Fruit fly (Drosophila melanogaster): ENCODE results near the gene wkd.

wkd gene

DNA sequence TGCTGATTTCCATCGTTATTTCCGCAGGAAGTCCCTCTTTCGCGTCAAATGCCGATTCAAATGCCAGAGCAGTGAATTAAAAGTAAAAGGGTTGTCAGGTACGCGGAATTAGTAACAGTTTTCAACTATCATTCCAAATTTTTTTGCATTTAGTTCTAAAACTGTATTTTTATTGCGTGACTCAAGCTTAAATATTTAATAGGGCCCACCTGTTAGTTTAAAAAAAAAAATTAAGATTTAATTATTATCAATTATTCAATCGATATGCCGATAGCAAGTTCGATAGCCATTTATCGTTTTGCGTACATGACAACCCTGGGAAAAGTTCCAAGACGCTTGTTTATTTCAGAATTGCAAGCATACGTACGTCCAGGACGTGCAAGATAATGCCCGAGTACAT is 41.6 kb downstream of the wkd start, which contains the start of gene CG14711 (continued):
- peak in 1 of 3 experiments; percentile 71 for TF ChIP-seq Stat92E (GFP tag; optimal IDR thresholded peaks at IDR 0.05)
- no peak for TF ChIP-seq CG8281 (tag; optimal IDR thresholded peaks at IDR 0.05)
- peak; percentile 39 for TF ChIP-seq maf-S (GFP tag; optimal IDR thresholded peaks at IDR 0.05)
- TF ChIP-seq otp (GFP tag; IDR thresholded peaks at IDR 0.05): peak; percentile 83
- TF ChIP-seq trh (GFP tag; optimal IDR thresholded peaks at IDR 0.05): peak; percentile 66
- TF ChIP-seq bcd (GFP tag; optimal IDR thresholded peaks at IDR 0.05): peak; percentile 80
- TF ChIP-seq CG42726 (GFP tag; IDR thresholded peaks at IDR 0.05; ENCODE audit: partially characterized antibody): no peak
- peak; percentile 65 for TF ChIP-seq Oaz (GFP tag; IDR thresholded peaks at IDR 0.05)
- TF ChIP-seq gt (GFP tag; IDR thresholded peaks at IDR 0.05): peak; percentile 44; the same call in 1 of the 2 replicates
- no peak for TF ChIP-seq Eip74EF (GFP tag; optimal IDR thresholded peaks at IDR 0.05)
- TF ChIP-seq CG4282 (GFP tag; optimal IDR thresholded peaks at IDR 0.05): no peak
- peak; percentile 86 for TF ChIP-seq CG17359 (tag; optimal IDR thresholded peaks at IDR 0.05)
- TF ChIP-seq Dref (GFP tag; IDR thresholded peaks at IDR 0.05): peak; percentile 77
- peak; percentile 81 for TF ChIP-seq CG10979 (tag; optimal IDR thresholded peaks at IDR 0.05)
- peak; percentile 69 for TF ChIP-seq kni (GFP tag; optimal IDR thresholded peaks at IDR 0.05)
- TF ChIP-seq CG12071 (GFP tag; optimal IDR thresholded peaks at IDR 0.05): no peak
- TF ChIP-seq zf30C (GFP tag; optimal IDR thresholded peaks at IDR 0.05): no peak
- TF ChIP-seq dati (GFP tag; IDR thresholded peaks at IDR 0.05): no peak; the same call in 1 of the 2 replicates
- no peak for TF ChIP-seq CG11723 (GFP tag; optimal IDR thresholded peaks at IDR 0.05)
- TF ChIP-seq Taf1 (GFP tag; IDR thresholded peaks at IDR 0.05): peak; percentile 51
- TF ChIP-seq jigr1 (GFP tag; IDR thresholded peaks at IDR 0.05): no peak
- TF ChIP-seq CG10462 (GFP tag; optimal IDR thresholded peaks at IDR 0.05): peak; percentile 83
- peak; percentile 77 for TF ChIP-seq HLH4C (GFP tag; IDR thresholded peaks at IDR 0.05; ENCODE audit: partially characterized antibody)
- peak; percentile 79 for TF ChIP-seq zen2 (GFP tag; IDR thresholded peaks at IDR 0.05; ENCODE audit: partially characterized antibody)
- TF ChIP-seq CG13287 (GFP tag; IDR thresholded peaks at IDR 0.05; ENCODE audit: partially characterized antibody): peak; percentile 92
- no peak for TF ChIP-seq z (GFP tag; IDR thresholded peaks at IDR 0.05)
- TF ChIP-seq row (GFP tag; IDR thresholded peaks at IDR 0.05): peak; percentile 96
- peak; percentile 6 for TF ChIP-seq en (GFP tag; optimal IDR thresholded peaks at IDR 0.05)
- peak; percentile 73 for TF ChIP-seq chm (GFP tag; IDR thresholded peaks at IDR 0.05)
- no peak for TF ChIP-seq cad (GFP tag; optimal IDR thresholded peaks at IDR 0.05)
- peak; percentile 83 for TF ChIP-seq CG4820 (GFP tag; optimal IDR thresholded peaks at IDR 0.05)
- no peak for TF ChIP-seq Hmr (GFP tag; optimal IDR thresholded peaks at IDR 0.05)
- TF ChIP-seq Fer3 (tag; optimal IDR thresholded peaks at IDR 0.05): peak; percentile 84
- TF ChIP-seq CG11560 (tag; IDR thresholded peaks at IDR 0.05): peak; percentile 75
- peak; percentile 66 for TF ChIP-seq CG9215 (GFP tag; IDR thresholded peaks at IDR 0.05)
- peak; percentile 47 for TF ChIP-seq CG7745 (tag; optimal IDR thresholded peaks at IDR 0.05)
- TF ChIP-seq zfh1 (GFP tag; IDR thresholded peaks at IDR 0.05): peak; percentile 82
- peak; percentile 82 for TF ChIP-seq Ada2b (GFP tag; IDR thresholded peaks at IDR 0.05)
- peak; percentile 69 for TF ChIP-seq CG16815 (GFP tag; optimal IDR thresholded peaks at IDR 0.05)
- TF ChIP-seq so (GFP tag; IDR thresholded peaks at IDR 0.05): peak; percentile 88; the same call in 2 of the 3 replicates
- peak; percentile 67; the same call in 2 of the 3 replicates for TF ChIP-seq B-H1 (GFP tag; IDR thresholded peaks at IDR 0.05)
- TF ChIP-seq CG11085 (GFP tag; IDR thresholded peaks at IDR 0.05): peak; percentile 59; the same call in 1 of the 2 replicates
- peak; percentile 27; the same call in 1 of the 2 replicates for TF ChIP-seq klu (GFP tag; IDR thresholded peaks at IDR 0.05)
- TF ChIP-seq tio (GFP tag; optimal IDR thresholded peaks at IDR 0.05): no peak
- peak; percentile 84 for TF ChIP-seq Scr (GFP tag; IDR thresholded peaks at IDR 0.05; ENCODE audit: partially characterized antibody)
- peak; percentile 14 for TF ChIP-seq CG7928 (GFP tag; optimal IDR thresholded peaks at IDR 0.05)
- peak; percentile 82 for TF ChIP-seq CG8388 (GFP tag; optimal IDR thresholded peaks at IDR 0.05)
- peak; percentile 46 for TF ChIP-seq CG1603 (tag; optimal IDR thresholded peaks at IDR 0.05)
- peak in 1 of 3 experiments; percentile 81 for TF ChIP-seq lola (GFP tag; optimal IDR thresholded peaks at IDR 0.05)
- no peak for TF ChIP-seq Hr78 (GFP tag; optimal IDR thresholded peaks at IDR 0.05)

All from whole organism, embryonic.